Fruit fly (Drosophila melanogaster) whole organism, pupa: ENCODE measurements around the gene CG3226.

Source experiments
- CG4496 ChIP-seq: fragments of 200-800 bp; sonication (Bioruptor generic); IDR thresholded peaks from 3 replicates; pipeline ENCODE4 v1.3.6; 2022; ENCODE audit warnings: missing biosample characterization, missing genetic modification characterization
- CG8159 ChIP-seq: fragments of 200-800 bp; sonication (Bioruptor generic); optimal IDR thresholded peaks from 3 replicates; lab custom pipeline; 2018; ENCODE audit warnings: missing biosample characterization, mild to moderate bottlenecking, missing genetic modification characterization, moderate library complexity
- D1 ChIP-seq: fragments of 200-800 bp; sonication (Bioruptor generic); optimal IDR thresholded peaks from 2 replicates; lab custom pipeline; 2018; ENCODE audit warnings: missing biosample characterization, mild to moderate bottlenecking, missing genetic modification characterization, moderate library complexity
- Snoo ChIP-seq: fragments of 200-800 bp; sonication (Bioruptor generic); optimal IDR thresholded peaks from 3 replicates; lab custom pipeline; 2017; ENCODE audit warnings: missing biosample characterization, mild to moderate bottlenecking, missing genetic modification characterization, inconsistent platforms
- fd96Ca ChIP-seq: fragments of 200-800 bp; sonication (Bioruptor generic); IDR thresholded peaks from 3 replicates; pipeline ENCODE4 v1.3.6; 2022; ENCODE audit warnings: missing biosample characterization, missing genetic modification characterization
- gl ChIP-seq: fragments of 200-800 bp; sonication (Bioruptor generic); optimal IDR thresholded peaks from 2 replicates; lab custom pipeline; 2018; ENCODE audit warnings: missing biosample characterization, mild to moderate bottlenecking, missing genetic modification characterization

DNA sequence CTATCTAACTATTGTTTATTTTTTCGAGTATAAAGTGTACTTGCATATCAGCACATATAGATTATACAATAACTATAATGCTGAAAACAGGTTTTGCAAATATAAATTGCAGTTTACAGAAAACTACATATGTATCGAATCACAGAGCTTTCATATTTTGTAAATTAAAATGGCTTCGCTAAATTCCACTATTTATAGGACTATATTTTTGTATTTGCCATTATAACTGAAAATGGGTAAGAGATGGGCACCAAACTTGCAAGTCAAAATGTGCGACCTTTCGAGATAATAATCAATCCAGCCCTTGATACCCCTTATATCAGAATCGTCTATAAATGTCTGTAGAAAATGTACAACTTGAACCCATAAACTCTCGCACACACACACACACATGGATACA, 49.2 kb upstream of the CG3226 start:
- TF ChIP-seq Snoo (tag; lab: Kevin White, UChicago): no peak
- TF ChIP-seq CG8159 (tag; lab: Kevin White, UChicago): peak; percentile 39
- TF ChIP-seq D1 (tag; lab: Kevin White, UChicago): no peak
- no peak for TF ChIP-seq gl
- peak; percentile 38; the same call in 1 of the 3 replicates for TF ChIP-seq CG4496 (GFP tag; lab: Robert Waterston, UW)
- no peak for TF ChIP-seq fd96Ca (GFP tag; lab: Robert Waterston, UW)
